Worm (Caenorhabditis elegans) whole organism, L4/young adult: ENCODE results near the gene H20J04.7.

Source experiments
- dao-5 ChIP-seq: sonication (generic microtip); optimal IDR thresholded peaks from 2 replicates; lab custom pipeline; 2016; ENCODE audit warnings: missing genotype, missing genetic modification characterization, moderate library complexity, missing compliant biosample characterization
- him-1 ChIP-seq: sonication (generic microtip); optimal IDR thresholded peaks from 2 replicates; lab custom pipeline; 2016; ENCODE audit warnings: missing genotype, missing genetic modification reagents, missing genetic modification characterization, missing compliant biosample characterization

DNA sequence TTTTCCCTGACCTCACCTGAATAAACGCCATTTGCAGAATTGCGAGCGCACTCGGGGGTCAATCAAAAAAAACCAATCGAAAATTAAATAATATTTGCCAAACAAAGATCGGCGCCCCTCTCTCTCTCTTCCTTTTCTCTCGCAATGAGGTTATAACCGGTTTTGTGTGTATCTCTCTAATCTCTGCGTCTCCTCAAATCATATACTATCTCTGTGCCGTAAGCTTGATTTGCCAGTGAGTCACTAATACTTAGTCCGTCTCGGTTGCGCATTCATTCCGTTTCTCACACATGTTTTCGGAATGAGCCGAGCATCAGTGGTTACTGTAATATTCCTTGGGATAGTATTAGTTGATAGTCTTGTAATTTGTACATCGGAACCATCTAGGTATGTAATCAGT is 7.0 kb upstream of the H20J04.7 start:
- TF ChIP-seq dao-5 (tag; lab: Kevin White, UChicago) (no peak), him-1 (tag; lab: Kevin White, UChicago) (no peak)
